Fruit fly (Drosophila melanogaster) whole organism, larva: ENCODE measurements around the gene CG10333.

Experiments used
- noc ChIP-seq: fragments of 200-800 bp; sonication (Bioruptor generic); optimal IDR thresholded peaks from 3 replicates; lab custom pipeline; 2019; ENCODE audit warnings: missing biosample characterization, mild to moderate bottlenecking, missing genetic modification characterization, moderate library complexity

The CG10333 gene

dm6 chr2L:18606642-18607041, at the start of gene CG10333:
CG10333 (plus strand) TSS chr2L:18606832.
- TF ChIP-seq noc (tag; lab: Kevin White, UChicago), result no peak

dm6 chr2L:18557965-18558537, 48.6 kb upstream of the CG10333 start:
- peak; percentile 72 for TF ChIP-seq noc (tag; lab: Kevin White, UChicago)

dm6 chr2L:18559084-18559483, 47.5 kb upstream of the CG10333 start:
- TF ChIP-seq noc (tag; lab: Kevin White, UChicago), result no peak

dm6 chr2L:18561018-18561417, 45.6 kb upstream of the CG10333 start:
- TF ChIP-seq noc (tag; lab: Kevin White, UChicago), result peak; percentile 30

dm6 chr2L:18561522-18562119, 45.0 kb upstream of the CG10333 start:
- TF ChIP-seq noc (tag; lab: Kevin White, UChicago), result peak; percentile 10

dm6 chr2L:18562573-18562972, 44.1 kb upstream of the CG10333 start:
- TF ChIP-seq noc (tag; lab: Kevin White, UChicago), result no peak

- peak; percentile 10 for TF ChIP-seq noc (tag; lab: Kevin White, UChicago)
Measured at dm6 chr2L:18563020-18563546, 43.5 kb upstream of the CG10333 start.

dm6 chr2L:18563991-18564390, 42.6 kb upstream of the CG10333 start:
- no peak for TF ChIP-seq noc (tag; lab: Kevin White, UChicago)

dm6 chr2L:18564417-18564816, 42.2 kb upstream of the CG10333 start:
- no peak for TF ChIP-seq noc (tag; lab: Kevin White, UChicago)

dm6 chr2L:18566235-18567158, 40.1 kb upstream of the CG10333 start:
- TF ChIP-seq noc (tag; lab: Kevin White, UChicago), result peak; percentile 83

dm6 chr2L:18567563-18567962, 39.1 kb upstream of the CG10333 start:
- peak; percentile 72 for TF ChIP-seq noc (tag; lab: Kevin White, UChicago)

dm6 chr2L:18568715-18569114, 37.9 kb upstream of the CG10333 start:
- TF ChIP-seq noc (tag; lab: Kevin White, UChicago), result no peak

- TF ChIP-seq noc (tag; lab: Kevin White, UChicago), result peak; percentile 26
Measured at dm6 chr2L:18571724-18572427, 34.8 kb upstream of the CG10333 start.

dm6 chr2L:18572428-18573136, 34.0 kb upstream of the CG10333 start:
- TF ChIP-seq noc (tag; lab: Kevin White, UChicago), result no peak

- no peak for TF ChIP-seq noc (tag; lab: Kevin White, UChicago)
Measured at dm6 chr2L:18576250-18576649, 30.4 kb upstream of the CG10333 start.
